Fruit fly (Drosophila melanogaster) whole organism, prepupa: ENCODE results near the gene Rpn9.

Source experiments
- Blimp-1 ChIP-seq: fragments of 200-800 bp; sonication (Bioruptor generic); optimal IDR thresholded peaks from 3 replicates; lab custom pipeline; 2017; ENCODE audit warnings: missing biosample characterization, missing genetic modification characterization, mild to moderate bottlenecking, moderate library complexity, missing genetic modification reagents
- CG10631 ChIP-seq: fragments of 200-800 bp; sonication (Bioruptor generic); optimal IDR thresholded peaks from 2 replicates; lab custom pipeline; 2016; ENCODE audit warnings: missing biosample characterization, missing genetic modification characterization
- CG10669 ChIP-seq: fragments of 200-800 bp; sonication (Bioruptor generic); optimal IDR thresholded peaks from 3 replicates; lab custom pipeline; 2018; ENCODE audit warnings: missing biosample characterization, mild to moderate bottlenecking, missing genetic modification characterization, moderate library complexity
- CG11294 ChIP-seq: fragments of 200-800 bp; sonication (Bioruptor generic); IDR thresholded peaks from 2 replicates; pipeline ENCODE4 v1.3.6; 2022; ENCODE audit warnings: missing biosample characterization, missing genetic modification characterization
- CG11762 ChIP-seq: fragments of 200-800 bp; sonication (Bioruptor generic); optimal IDR thresholded peaks from 3 replicates; lab custom pipeline; 2016; ENCODE audit warnings: missing biosample characterization, missing genetic modification characterization; ENCODE audit not compliant: insufficient read depth
- CG11902 ChIP-seq: fragments of 200-800 bp; sonication (Bioruptor generic); optimal IDR thresholded peaks from 3 replicates; lab custom pipeline; 2016; ENCODE audit warnings: missing biosample characterization, missing genetic modification characterization
- CG15336 ChIP-seq: fragments of 200-800 bp; sonication (Bioruptor generic); IDR thresholded peaks from 2 replicates; pipeline ENCODE4 v1.3.6; 2022; ENCODE audit warnings: missing biosample characterization, missing genetic modification characterization
- CG3032 ChIP-seq: fragments of 200-800 bp; optimal IDR thresholded peaks from 2 replicates; lab custom pipeline; 2019; ENCODE audit warnings: missing biosample characterization, mild to moderate bottlenecking, missing genetic modification characterization, moderate library complexity
- CG31627 ChIP-seq: fragments of 200-800 bp; sonication (Bioruptor generic); optimal IDR thresholded peaks from 3 replicates; lab custom pipeline; 2016; ENCODE audit warnings: missing biosample characterization, missing genetic modification characterization
- CG32006 ChIP-seq: fragments of 200-800 bp; sonication (Bioruptor generic); optimal IDR thresholded peaks from 3 replicates; lab custom pipeline; 2017; ENCODE audit warnings: missing biosample characterization, mild to moderate bottlenecking, missing genetic modification characterization
- CG34406 ChIP-seq: fragments of 200-800 bp; sonication (Bioruptor generic); optimal IDR thresholded peaks from 3 replicates; lab custom pipeline; 2016; ENCODE audit warnings: missing biosample characterization, missing genetic modification characterization
- CG3919 ChIP-seq: fragments of 200-800 bp; sonication (Bioruptor generic); optimal IDR thresholded peaks from 3 replicates; lab custom pipeline; 2016; ENCODE audit warnings: missing biosample characterization, missing genetic modification characterization
- CG4318 ChIP-seq: fragments of 200-800 bp; sonication (Bioruptor generic); optimal IDR thresholded peaks from 3 replicates; lab custom pipeline; 2017; ENCODE audit warnings: missing biosample characterization, mild to moderate bottlenecking, missing genetic modification characterization
- CG6163 ChIP-seq: fragments of 200-800 bp; sonication (Bioruptor generic); IDR thresholded peaks from 3 replicates; pipeline ENCODE4 v1.3.6; 2022; ENCODE audit warnings: missing biosample characterization, missing genetic modification characterization
- CG6276 ChIP-seq: fragments of 200-800 bp; sonication (Bioruptor generic); optimal IDR thresholded peaks from 2 replicates; lab custom pipeline; 2017; ENCODE audit warnings: missing biosample characterization, mild to moderate bottlenecking, missing genetic modification characterization
- CG6792 ChIP-seq: fragments of 200-800 bp; sonication (Bioruptor generic); optimal IDR thresholded peaks from 3 replicates; lab custom pipeline; 2016; ENCODE audit warnings: missing biosample characterization, missing genetic modification characterization
- CG6808 ChIP-seq: fragments of 200-800 bp; sonication (Bioruptor generic); optimal IDR thresholded peaks from 3 replicates; lab custom pipeline; 2017; ENCODE audit warnings: missing biosample characterization, missing genetic modification characterization, mild to moderate bottlenecking, moderate library complexity, missing genetic modification reagents
- CG6854 ChIP-seq: fragments of 200-800 bp; sonication (Bioruptor generic); optimal IDR thresholded peaks from 2 replicates; lab custom pipeline; 2017; ENCODE audit warnings: missing biosample characterization, mild to moderate bottlenecking, missing genetic modification characterization
- CG7368 ChIP-seq: fragments of 200-800 bp; sonication (Bioruptor generic); optimal IDR thresholded peaks from 3 replicates; lab custom pipeline; 2016; ENCODE audit warnings: missing biosample characterization, missing genetic modification characterization
- CG8119 ChIP-seq: fragments of 200-800 bp; sonication (Bioruptor generic); IDR thresholded peaks from 3 replicates; pipeline ENCODE4 v1.3.6; 2022; ENCODE audit warnings: missing biosample characterization, missing genetic modification characterization
- CG8319 ChIP-seq: fragments of 200-800 bp; sonication (Bioruptor generic); optimal IDR thresholded peaks from 3 replicates; lab custom pipeline; 2016; ENCODE audit warnings: missing biosample characterization, missing genetic modification characterization
- Eip75B ChIP-seq: fragments of 200-800 bp; sonication (Bioruptor generic); optimal IDR thresholded peaks from 3 replicates; lab custom pipeline; 2016; ENCODE audit warnings: missing biosample characterization, missing genetic modification characterization
- Eip78C ChIP-seq: fragments of 200-800 bp; sonication (Bioruptor generic); peaks from one replicate; lab custom pipeline; 2016; ENCODE audit warnings: missing biosample characterization, missing genetic modification characterization
- Eip93F ChIP-seq: fragments of 200-800 bp; sonication (Bioruptor generic); optimal IDR thresholded peaks from 2 replicates; lab custom pipeline; 2016; ENCODE audit warnings: missing biosample characterization, mild to moderate bottlenecking, missing genetic modification characterization
- Ets96B ChIP-seq: fragments of 200-800 bp; optimal IDR thresholded peaks from 2 replicates; lab custom pipeline; 2019; ENCODE audit warnings: missing biosample characterization, mild to moderate bottlenecking, missing genetic modification characterization, moderate library complexity
- Hr39 ChIP-seq: fragments of 200-800 bp; sonication (Bioruptor generic); optimal IDR thresholded peaks from 2 replicates; lab custom pipeline; 2016; ENCODE audit warnings: missing biosample characterization, missing genetic modification characterization
- Lpt ChIP-seq: fragments of 200-800 bp; sonication (Bioruptor generic); optimal IDR thresholded peaks from 3 replicates; lab custom pipeline; 2016; ENCODE audit warnings: missing biosample characterization, missing genetic modification characterization
- Met ChIP-seq: fragments of 200-800 bp; sonication (Bioruptor generic); optimal IDR thresholded peaks from 3 replicates; lab custom pipeline; 2016; ENCODE audit warnings: missing biosample characterization, missing genetic modification characterization
- OdsH ChIP-seq: fragments of 200-800 bp; sonication (Bioruptor generic); optimal IDR thresholded peaks from 3 replicates; lab custom pipeline; 2016; ENCODE audit warnings: missing biosample characterization, missing genetic modification characterization
- achi ChIP-seq: fragments of 200-800 bp; sonication (Bioruptor generic); optimal IDR thresholded peaks from 3 replicates; lab custom pipeline; 2016; ENCODE audit warnings: missing biosample characterization, missing genetic modification characterization
- acj6 ChIP-seq: fragments of 200-800 bp; sonication (Bioruptor generic); optimal IDR thresholded peaks from 3 replicates; lab custom pipeline; 2016; ENCODE audit warnings: missing biosample characterization, missing genetic modification characterization
- eg ChIP-seq: fragments of 200-800 bp; sonication (Bioruptor generic); IDR thresholded peaks from 3 replicates; pipeline ENCODE4 v1.3.6; 2022; ENCODE audit warnings: missing biosample characterization, missing genetic modification characterization
- esn ChIP-seq: fragments of 200-800 bp; sonication (Bioruptor generic); optimal IDR thresholded peaks from 2 replicates; lab custom pipeline; 2016; ENCODE audit warnings: missing biosample characterization, mild to moderate bottlenecking, missing genetic modification characterization, moderate library complexity
- fd59A ChIP-seq: fragments of 200-800 bp; sonication (Bioruptor generic); optimal IDR thresholded peaks from 2 replicates; lab custom pipeline; 2017; ENCODE audit warnings: missing biosample characterization, mild to moderate bottlenecking, missing genetic modification characterization, missing genetic modification reagents
- fd85E ChIP-seq: fragments of 200-800 bp; sonication (Bioruptor generic); optimal IDR thresholded peaks from 3 replicates; lab custom pipeline; 2016; ENCODE audit warnings: missing biosample characterization, missing genetic modification characterization
- lz ChIP-seq: fragments of 200-800 bp; sonication (Bioruptor generic); optimal IDR thresholded peaks from 3 replicates; lab custom pipeline; 2016; ENCODE audit warnings: missing biosample characterization, missing genetic modification characterization
- net ChIP-seq: fragments of 200-800 bp; sonication (Bioruptor generic); optimal IDR thresholded peaks from 3 replicates; lab custom pipeline; 2016; ENCODE audit warnings: missing biosample characterization, missing genetic modification characterization
- pdm3 ChIP-seq: fragments of 200-800 bp; sonication (Bioruptor generic); optimal IDR thresholded peaks from 3 replicates; lab custom pipeline; 2016; ENCODE audit warnings: missing biosample characterization, missing genetic modification characterization
- salr ChIP-seq, 2 experiments: fragments of 200-800 bp; sonication (Bioruptor generic); optimal IDR thresholded peaks; 3 replicates each; lab custom pipeline; 2016 to 2018; ENCODE audit warnings: missing biosample characterization in 2 of 2, missing genetic modification characterization in 2 of 2, mild to moderate bottlenecking in 1 of 2
- spab ChIP-seq: fragments of 200-800 bp; sonication (Bioruptor generic); optimal IDR thresholded peaks from 2 replicates; lab custom pipeline; 2017; ENCODE audit warnings: missing biosample characterization, mild to moderate bottlenecking, missing genetic modification characterization, missing genetic modification reagents
- ss ChIP-seq, 2 experiments: fragments of 200-800 bp; sonication (Bioruptor generic); optimal IDR thresholded peaks; 2 replicates in 1 of 2; 3 replicates in 1 of 2; lab custom pipeline; 2017 to 2018; ENCODE audit warnings: mild to moderate bottlenecking in 2 of 2, missing biosample characterization in 2 of 2, missing genetic modification characterization in 2 of 2, moderate library complexity in 1 of 2
- svp ChIP-seq: fragments of 200-800 bp; sonication (Bioruptor generic); peaks from one replicate; lab custom pipeline; 2016; ENCODE audit warnings: missing biosample characterization, missing genetic modification characterization
- vri ChIP-seq: fragments of 200-800 bp; sonication (Bioruptor generic); optimal IDR thresholded peaks from 3 replicates; lab custom pipeline; 2016; ENCODE audit warnings: missing biosample characterization, mild to moderate bottlenecking, missing genetic modification characterization

The Rpn9 gene

dm6 chr3R:23763622-23764273 lies 30.5 kb upstream of the Rpn9 start, which contains the start of gene Lsd-1 (continued):
- TF ChIP-seq achi: peak; percentile 1
- TF ChIP-seq CG3032 (tag; lab: Kevin White, UChicago): peak; percentile 62
- peak; percentile 71 for TF ChIP-seq CG6276 (GFP tag; lab: Kevin White, UChicago)
- TF ChIP-seq Eip78C (GFP tag; lab: Kevin White, UChicago): peak; percentile 87
- TF ChIP-seq CG15336 (GFP tag; lab: Robert Waterston, UW): peak; percentile 80
- TF ChIP-seq Met (GFP tag; lab: Kevin White, UChicago): peak; percentile 20
- TF ChIP-seq CG10631 (GFP tag; lab: Kevin White, UChicago): peak; percentile 28
- TF ChIP-seq CG3919 (GFP tag; lab: Kevin White, UChicago): peak; percentile 9
- TF ChIP-seq CG11294: no peak
- TF ChIP-seq pdm3 (GFP tag; lab: Kevin White, UChicago): no peak
- TF ChIP-seq salr (GFP tag; optimal IDR thresholded peaks at IDR 0.05; lab: Kevin White, UChicago): no peak
- TF ChIP-seq CG4318 (GFP tag; lab: Kevin White, UChicago): no peak
- peak; percentile 32 for TF ChIP-seq CG6792
- no peak for TF ChIP-seq lz (GFP tag; lab: Kevin White, UChicago)
- no peak for TF ChIP-seq Blimp-1 (GFP tag; lab: Kevin White, UChicago)
- no peak for TF ChIP-seq CG31627 (GFP tag; lab: Kevin White, UChicago)
- peak; percentile 51; the same call in 2 of the 3 replicates for TF ChIP-seq eg (GFP tag; lab: Robert Waterston, UW)

- TF ChIP-seq CG6163 (GFP tag; lab: Robert Waterston, UW) (peak; percentile 24; the same call in 2 of the 3 replicates), CG3919 (GFP tag; lab: Kevin White, UChicago) (peak; percentile 17), svp (GFP tag; lab: Kevin White, UChicago) (peak; percentile 33), Hr39 (GFP tag; lab: Kevin White, UChicago) (no peak), vri (peak; percentile 18), pdm3 (GFP tag; lab: Kevin White, UChicago) (no peak)
Observed at dm6 chr3R:23763015-23763414, 29.8 kb upstream of the Rpn9 start, which contains the start of gene udt. Gene udt (minus strand): TSS chr3R:23763263.

dm6 chr3R:23760219-23761018 lies 27.2 kb upstream of the Rpn9 start, which contains the start of gene SdhD:
Gene SdhD (minus strand): TSS chr3R:23760600.
- TF ChIP-seq fd59A (GFP tag; lab: Kevin White, UChicago): no peak
- no peak for TF ChIP-seq CG32006 (GFP tag; lab: Kevin White, UChicago)
- no peak for TF ChIP-seq CG6792
- no peak for TF ChIP-seq fd85E (GFP tag; lab: Kevin White, UChicago)
- TF ChIP-seq Ets96B: no peak
- TF ChIP-seq CG34406 (GFP tag; lab: Kevin White, UChicago): no peak
- TF ChIP-seq Lpt (GFP tag; lab: Kevin White, UChicago): no peak
- TF ChIP-seq lz (GFP tag; lab: Kevin White, UChicago): peak; percentile 24
- no peak for TF ChIP-seq acj6 (GFP tag; lab: Kevin White, UChicago)
- no peak for TF ChIP-seq spab
- TF ChIP-seq CG6808 (GFP tag; lab: Kevin White, UChicago): no peak
- no peak for TF ChIP-seq Eip75B
- no peak for TF ChIP-seq Blimp-1 (GFP tag; lab: Kevin White, UChicago)
- TF ChIP-seq eg (GFP tag; lab: Robert Waterston, UW): no peak
- no peak for TF ChIP-seq CG3032 (tag; lab: Kevin White, UChicago)
- TF ChIP-seq CG7368: peak; percentile 9
- peak; percentile 37 for TF ChIP-seq esn
- no peak; the same call in 1 of the 2 replicates for TF ChIP-seq CG15336 (GFP tag; lab: Robert Waterston, UW)
- no peak for TF ChIP-seq CG11762 (GFP tag; lab: Kevin White, UChicago)
- no peak for TF ChIP-seq CG11902
- no peak for TF ChIP-seq ss (GFP tag; optimal IDR thresholded peaks at IDR 0.05; lab: Kevin White, UChicago)
- no peak for TF ChIP-seq Eip93F (GFP tag; lab: Kevin White, UChicago)
- TF ChIP-seq pdm3 (GFP tag; lab: Kevin White, UChicago): peak; percentile 31
- no peak for TF ChIP-seq OdsH (GFP tag; lab: Kevin White, UChicago)
- TF ChIP-seq vri: peak; percentile 47
- TF ChIP-seq net (GFP tag; lab: Kevin White, UChicago): no peak
- TF ChIP-seq CG6854 (GFP tag; lab: Kevin White, UChicago): no peak
- TF ChIP-seq CG31627 (GFP tag; lab: Kevin White, UChicago): peak; percentile 12
- no peak for TF ChIP-seq CG8319 (GFP tag; lab: Kevin White, UChicago)
- no peak for TF ChIP-seq CG8119 (GFP tag; lab: Robert Waterston, UW)
- peak; percentile 7 for TF ChIP-seq CG10669
- TF ChIP-seq Met (GFP tag; lab: Kevin White, UChicago): peak; percentile 51
